Worm (Caenorhabditis elegans) whole organism, L1 larva: ENCODE results near the gene col-129.

Experiments
- aly-2 ChIP-seq: fragments of 150-350 bp; optimal IDR thresholded peaks from 2 replicates; lab custom pipeline; 2014; ENCODE audit warnings: missing biosample characterization, missing genetic modification characterization
- fos-1 ChIP-seq: fragments of 150-350 bp; optimal IDR thresholded peaks from 2 replicates; lab custom pipeline; 2014; ENCODE audit warnings: missing biosample characterization, missing genetic modification characterization
- nhr-11 ChIP-seq: fragments of 150-350 bp; optimal IDR thresholded peaks from 2 replicates; lab custom pipeline; 2014; ENCODE audit warnings: missing biosample characterization, missing genetic modification characterization
- nhr-237 ChIP-seq: fragments of 150-350 bp; optimal IDR thresholded peaks from 2 replicates; lab custom pipeline; 2014; ENCODE audit warnings: missing biosample characterization, missing genetic modification characterization
- nhr-90 ChIP-seq: sonication (generic microtip); optimal IDR thresholded peaks from 2 replicates; lab custom pipeline; 2016; ENCODE audit warnings: mild to moderate bottlenecking, missing genetic modification characterization, missing compliant biosample characterization; ENCODE audit not compliant: poor library complexity
- ztf-11 ChIP-seq, 2 experiments: sonication (generic microtip); optimal IDR thresholded peaks; 2 replicates each; lab custom pipeline; 2016 to 2017; ENCODE audit warnings: missing genetic modification characterization in 2 of 2, missing biosample characterization in 1 of 2, missing compliant biosample characterization in 1 of 2

ce11 chrIV:12089551-12089950 is 20.7 kb downstream of the col-129 start, which contains the start of gene F11A10.6:
- no peak for TF ChIP-seq nhr-90 (tag; lab: Kevin White, UChicago)
- no peak for TF ChIP-seq ztf-11 (tag; optimal IDR thresholded peaks at IDR 0.05; lab: Kevin White, UChicago)
- no peak for TF ChIP-seq nhr-237 (tag; lab: Kevin White, UChicago)
- no peak for TF ChIP-seq nhr-11 (tag; lab: Kevin White, UChicago)
- TF ChIP-seq fos-1 (tag; lab: Kevin White, UChicago), result no peak
- no peak for TF ChIP-seq aly-2 (tag; lab: Kevin White, UChicago)
